Fruit fly (Drosophila melanogaster): ENCODE measurements around the gene betaggt-I.
A peak's percentile ranks its signal among the peaks of the same experiment; 100 is the strongest.

betaggt-I gene

DNA sequence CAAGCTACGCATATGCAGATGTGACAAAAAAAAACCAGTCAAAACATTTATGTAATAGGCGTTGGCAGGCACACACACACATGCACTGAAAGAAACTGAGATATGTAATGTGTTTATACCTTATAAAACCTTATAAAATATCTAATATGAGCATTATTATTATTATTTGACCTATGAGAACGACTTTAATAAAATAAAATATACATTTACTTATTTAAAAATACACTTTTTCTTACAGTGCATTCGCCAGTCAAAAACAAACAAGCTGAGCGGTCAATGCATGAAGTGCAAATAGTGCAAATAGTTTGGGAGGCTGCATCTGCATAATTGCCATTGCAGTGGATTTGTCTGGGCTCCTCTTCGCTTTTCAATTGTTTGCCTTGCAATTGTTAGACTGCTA, 37.4 kb upstream of the betaggt-I start (continued):
- TF ChIP-seq CG9817 (tag; optimal IDR thresholded peaks at IDR 0.05) (peak; percentile 21), Nf-YA (GFP tag; IDR thresholded peaks at IDR 0.05) (peak; percentile 60; the same call in 1 of the 2 replicates), CG7556 (GFP tag; optimal IDR thresholded peaks at IDR 0.05) (peak; percentile 75), chn (GFP tag; optimal IDR thresholded peaks at IDR 0.05) (no peak), run (tag; optimal IDR thresholded peaks at IDR 0.05) (peak; percentile 76), CG1603 (tag; optimal IDR thresholded peaks at IDR 0.05) (peak; percentile 21), cas (GFP tag; IDR thresholded peaks at IDR 0.05) (no peak), ato (GFP tag; IDR thresholded peaks at IDR 0.05; ENCODE audit: partially characterized antibody) (no peak), CG14710 (tag; optimal IDR thresholded peaks at IDR 0.05) (peak; percentile 55), CG4854 (GFP tag; optimal IDR thresholded peaks at IDR 0.05) (peak; percentile 40), usp (GFP tag; optimal IDR thresholded peaks at IDR 0.05) (no peak), B-H1 (GFP tag; IDR thresholded peaks at IDR 0.05) (peak; percentile 51; the same call in 2 of the 3 replicates), CG9609 (GFP tag; optimal IDR thresholded peaks at IDR 0.05) (no peak), fd64A (GFP tag; optimal IDR thresholded peaks at IDR 0.05) (peak; percentile 10), tin (GFP tag; optimal IDR thresholded peaks at IDR 0.05) (peak; percentile 53), CG1792 (GFP tag; optimal IDR thresholded peaks at IDR 0.05) (no peak), Spps (tag; optimal IDR thresholded peaks at IDR 0.05) (no peak), Kr (GFP tag; optimal IDR thresholded peaks at IDR 0.05) (no peak), org-1 (GFP tag; optimal IDR thresholded peaks at IDR 0.05) (peak; percentile 62), bbx (GFP tag; IDR thresholded peaks at IDR 0.05; ENCODE audit: partially characterized antibody) (no peak), CG9932 (GFP tag; IDR thresholded peaks at IDR 0.05) (no peak), CkIIα-i1 (GFP tag; IDR thresholded peaks at IDR 0.05) (no peak), lilli (GFP tag; optimal IDR thresholded peaks at IDR 0.05) (peak; percentile 17), Atf6 (GFP tag; IDR thresholded peaks at IDR 0.05) (peak; percentile 57; the same call in 1 of the 2 replicates), CG32772 (GFP tag; IDR thresholded peaks at IDR 0.05) (peak; percentile 67), CG14965 (GFP tag; optimal IDR thresholded peaks at IDR 0.05; ENCODE audit: borderline replicate concordance) (no peak), CG34422 (GFP tag; IDR thresholded peaks at IDR 0.05) (no peak), CG14050 (GFP tag; IDR thresholded peaks at IDR 0.05) (peak; percentile 76), NFAT (GFP tag; IDR thresholded peaks at IDR 0.05) (no peak), C15 (GFP tag; IDR thresholded peaks at IDR 0.05) (0 out of 3 replicates have a peak, but pooled peaks have one; percentile 31), knrl (GFP tag; IDR thresholded peaks at IDR 0.05; ENCODE audit: partially characterized antibody) (no peak), Myb (GFP tag; optimal IDR thresholded peaks at IDR 0.05) (no peak), Chrac-16 (GFP tag; optimal IDR thresholded peaks at IDR 0.05) (peak; percentile 39), sim (GFP tag; IDR thresholded peaks at IDR 0.05) (peak; percentile 15; the same call in 1 of the 2 replicates), fu2 (GFP tag; optimal IDR thresholded peaks at IDR 0.05) (no peak), Blimp-1 (GFP tag; optimal IDR thresholded peaks at IDR 0.05) (peak; percentile 76), CG31224 (GFP tag; IDR thresholded peaks at IDR 0.05) (no peak), Optix (GFP tag; IDR thresholded peaks at IDR 0.05) (peak; percentile 54; the same call in 2 of the 3 replicates), CG32532 (GFP tag; IDR thresholded peaks at IDR 0.05) (no peak), CG14860 (GFP tag; IDR thresholded peaks at IDR 0.05; ENCODE audit: partially characterized antibody) (no peak), z (GFP tag; IDR thresholded peaks at IDR 0.05) (no peak), tio (GFP tag; optimal IDR thresholded peaks at IDR 0.05) (peak; percentile 20), pros (GFP tag; optimal IDR thresholded peaks at IDR 0.05) (no peak), Oli (tag; optimal IDR thresholded peaks at IDR 0.05) (peak; percentile 86), CG14014 (GFP tag; IDR thresholded peaks at IDR 0.05) (peak; percentile 49; the same call in 1 of the 2 replicates), CG15073 (GFP tag; optimal IDR thresholded peaks at IDR 0.05) (no peak), CG6813 (GFP tag; optimal IDR thresholded peaks at IDR 0.05) (peak; percentile 47), D (optimal IDR thresholded peaks at IDR 0.05) (no peak), D (GFP tag; optimal IDR thresholded peaks at IDR 0.05) (peak; percentile 60), sisA (GFP tag; IDR thresholded peaks at IDR 0.05) (peak; percentile 78), gro (GFP tag; optimal IDR thresholded peaks at IDR 0.05) (no peak), Dad (GFP tag; optimal IDR thresholded peaks at IDR 0.05) (peak; percentile 4)

Data from whole organism, embryonic.